Fruit fly (Drosophila melanogaster) Kc167 (cell line): ENCODE measurements around the gene strat.

ENCODE experiments used
- Myc ChIP-seq: fragments of >200 bp; optimal IDR thresholded peaks from 2 replicates; lab custom pipeline; 2017; ENCODE audit warnings: missing external identifiers
- Sin3A ChIP-seq: fragments of >200 bp; optimal IDR thresholded peaks from 2 replicates; lab custom pipeline; 2018; ENCODE audit warnings: missing external identifiers
- h ChIP-seq: fragments of >200 bp; optimal IDR thresholded peaks from 3 replicates; lab custom pipeline; 2018; ENCODE audit warnings: missing external identifiers
- insv ChIP-seq: fragments of >200 bp; optimal IDR thresholded peaks from 3 replicates; lab custom pipeline; 2018; ENCODE audit warnings: missing external identifiers
- psq ChIP-seq: fragments of >200 bp; optimal IDR thresholded peaks from 2 replicates; lab custom pipeline; 2017; ENCODE audit warnings: missing external identifiers
- ttk ChIP-seq: sonication (Bioruptor generic); optimal IDR thresholded peaks from 2 replicates; lab custom pipeline; 2017; ENCODE audit warnings: missing external identifiers

Gene strat

DNA sequence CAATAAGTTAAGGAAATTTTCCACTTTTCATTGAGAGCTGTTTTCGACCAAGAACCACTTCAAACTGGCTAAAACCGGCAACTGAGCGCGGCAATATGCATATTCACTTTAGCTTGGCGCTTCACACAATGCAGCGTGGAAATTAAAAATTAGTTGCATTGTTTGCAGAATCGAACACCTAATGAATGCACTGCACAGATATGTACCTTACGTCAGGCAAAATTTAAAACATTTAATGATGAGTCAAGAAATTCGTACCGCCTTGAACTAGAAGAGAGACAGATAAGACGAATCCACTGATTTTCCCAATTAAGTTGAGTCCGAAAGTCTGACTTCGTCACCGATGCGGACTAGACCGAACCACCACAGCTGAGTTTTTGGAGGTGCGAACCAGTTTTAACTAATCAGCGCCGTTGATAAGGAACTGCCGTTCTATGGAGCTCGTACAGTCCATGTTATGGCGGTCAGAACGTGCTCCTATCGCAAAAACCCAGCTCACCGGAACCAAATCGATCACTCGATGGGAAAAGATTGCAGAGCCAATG, 7.7 kb downstream of the strat start:
- TF ChIP-seq h (lab: Kevin White, UChicago): no peak
- TF ChIP-seq Sin3A (lab: Kevin White, UChicago): no peak
- no peak for TF ChIP-seq insv (lab: Kevin White, UChicago)
- TF ChIP-seq ttk (lab: Kevin White, UChicago): no peak
- no peak for TF ChIP-seq psq
- no peak for TF ChIP-seq Myc (lab: Kevin White, UChicago)

DNA sequence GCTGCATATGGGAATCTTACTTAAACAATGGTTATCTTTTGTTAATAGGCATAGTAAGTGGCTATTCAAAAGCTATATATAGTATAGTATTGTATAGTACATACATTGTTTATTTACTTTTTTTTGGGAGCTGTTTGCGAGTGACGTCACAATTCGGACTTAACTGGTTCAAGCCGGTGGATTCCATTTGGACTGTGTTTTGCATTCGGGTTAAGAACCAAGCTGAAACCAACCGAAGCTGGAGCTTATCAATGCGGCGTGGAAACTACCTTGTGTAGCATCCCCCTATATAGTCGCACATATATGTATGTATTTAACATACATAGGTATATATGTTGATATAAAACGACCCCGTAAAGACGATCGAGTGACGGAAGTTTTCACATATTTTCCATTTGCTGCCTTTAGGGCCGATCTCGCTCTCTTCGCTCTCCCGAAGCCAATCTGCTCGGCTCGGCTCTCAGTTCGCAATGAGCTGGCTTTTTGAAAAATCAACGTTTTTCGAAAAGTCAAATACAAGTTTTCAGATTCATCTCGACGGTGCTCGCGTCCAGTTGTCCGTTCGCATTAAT, 8.5 kb downstream of the strat start:
- TF ChIP-seq psq (no peak), Sin3A (lab: Kevin White, UChicago) (no peak), Myc (lab: Kevin White, UChicago) (no peak), h (lab: Kevin White, UChicago) (no peak), insv (lab: Kevin White, UChicago) (no peak), ttk (lab: Kevin White, UChicago) (no peak)

DNA sequence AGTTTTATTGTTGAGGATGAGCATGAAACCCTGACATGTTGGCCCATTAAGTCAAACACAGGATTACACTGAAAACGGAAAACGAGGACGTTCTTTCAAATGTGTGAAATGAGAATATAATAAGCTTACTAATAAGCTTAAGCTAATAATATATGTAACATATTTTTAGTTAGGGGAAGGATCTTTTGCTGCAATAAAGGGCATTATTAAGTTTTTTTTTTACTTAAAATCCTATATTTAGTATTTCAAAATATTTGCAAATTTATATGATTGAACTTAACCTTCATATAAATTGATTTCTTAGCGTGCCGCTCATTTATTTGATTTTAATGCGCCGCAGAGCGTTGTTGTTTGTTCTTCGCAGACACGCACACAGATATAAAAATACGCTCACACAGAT, 13.1 kb downstream of the strat start:
- TF ChIP-seq Sin3A (lab: Kevin White, UChicago): no peak
- TF ChIP-seq h (lab: Kevin White, UChicago): no peak
- no peak for TF ChIP-seq Myc (lab: Kevin White, UChicago)
- no peak for TF ChIP-seq psq
- TF ChIP-seq ttk (lab: Kevin White, UChicago): no peak
- no peak for TF ChIP-seq insv (lab: Kevin White, UChicago)

DNA sequence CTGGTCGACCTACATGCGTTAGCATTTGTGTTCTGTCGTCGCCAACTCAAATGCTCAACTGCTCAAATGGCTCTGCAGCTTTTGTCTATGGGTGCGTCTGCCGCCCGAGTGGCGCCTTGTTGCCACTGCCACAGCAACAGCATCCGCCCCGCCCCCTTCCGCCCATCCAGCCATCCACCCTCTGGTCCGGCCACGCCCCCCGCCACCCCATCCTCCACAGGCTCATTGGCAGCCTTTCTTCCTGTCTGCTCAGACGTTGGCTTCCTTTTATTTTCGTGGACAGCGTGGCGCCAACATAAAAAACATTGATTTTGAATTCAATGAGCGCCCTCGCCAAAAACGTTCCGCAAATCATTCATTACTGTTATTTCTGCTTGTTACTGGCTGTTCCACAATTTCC, 13.5 kb downstream of the strat start:
- TF ChIP-seq psq: no peak

DNA sequence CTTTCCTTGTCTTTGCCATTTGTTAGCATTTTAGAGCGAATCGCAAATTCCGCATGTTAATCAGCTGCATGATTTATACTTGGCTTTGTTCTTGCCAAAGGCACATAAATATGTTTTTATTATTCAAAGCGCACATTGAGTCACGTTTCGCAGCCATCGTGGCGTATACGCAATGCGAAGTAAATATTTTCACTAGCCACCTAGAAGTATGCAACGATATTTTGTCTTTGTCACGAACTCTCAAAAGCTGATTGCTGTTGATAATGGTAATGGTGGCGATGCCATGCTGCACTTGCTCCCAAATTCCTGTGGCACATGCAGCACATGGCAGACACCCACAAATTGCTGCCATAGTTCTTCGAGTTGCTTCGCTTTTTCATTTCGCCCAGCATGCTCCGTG, 14.6 kb downstream of the strat start:
- TF ChIP-seq Sin3A (lab: Kevin White, UChicago): no peak
- TF ChIP-seq insv (lab: Kevin White, UChicago): no peak
- TF ChIP-seq ttk (lab: Kevin White, UChicago): no peak
- no peak for TF ChIP-seq psq
- TF ChIP-seq h (lab: Kevin White, UChicago): no peak
- no peak for TF ChIP-seq Myc (lab: Kevin White, UChicago)

DNA sequence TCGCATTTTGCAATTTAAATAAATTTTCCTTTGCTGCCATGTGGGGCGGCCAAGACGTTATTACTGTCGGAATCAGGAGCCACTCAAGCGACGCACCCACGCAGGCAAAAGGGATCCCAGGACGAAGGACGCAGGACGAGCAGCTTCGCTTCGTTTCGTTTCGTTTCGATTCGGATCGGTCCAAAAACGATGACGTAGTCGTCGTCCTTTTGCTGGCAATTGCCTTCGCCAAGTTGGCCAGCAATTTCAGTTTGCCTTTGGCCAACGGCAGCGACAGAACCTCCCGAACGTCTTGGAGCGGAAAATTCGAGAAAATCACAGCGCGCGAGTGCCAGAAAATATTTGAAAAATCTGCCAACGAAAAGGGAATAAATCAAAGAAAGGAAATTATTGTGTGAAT, 17.9 kb downstream of the strat start, which contains the start of gene witty:
Gene witty, plus strand, starts transcription at position 249 of the 400 bp plus-strand sequence.
- TF ChIP-seq Myc (lab: Kevin White, UChicago) (no peak), h (lab: Kevin White, UChicago) (no peak), insv (lab: Kevin White, UChicago) (no peak), ttk (lab: Kevin White, UChicago) (no peak), psq (no peak), Sin3A (lab: Kevin White, UChicago) (no peak)

DNA sequence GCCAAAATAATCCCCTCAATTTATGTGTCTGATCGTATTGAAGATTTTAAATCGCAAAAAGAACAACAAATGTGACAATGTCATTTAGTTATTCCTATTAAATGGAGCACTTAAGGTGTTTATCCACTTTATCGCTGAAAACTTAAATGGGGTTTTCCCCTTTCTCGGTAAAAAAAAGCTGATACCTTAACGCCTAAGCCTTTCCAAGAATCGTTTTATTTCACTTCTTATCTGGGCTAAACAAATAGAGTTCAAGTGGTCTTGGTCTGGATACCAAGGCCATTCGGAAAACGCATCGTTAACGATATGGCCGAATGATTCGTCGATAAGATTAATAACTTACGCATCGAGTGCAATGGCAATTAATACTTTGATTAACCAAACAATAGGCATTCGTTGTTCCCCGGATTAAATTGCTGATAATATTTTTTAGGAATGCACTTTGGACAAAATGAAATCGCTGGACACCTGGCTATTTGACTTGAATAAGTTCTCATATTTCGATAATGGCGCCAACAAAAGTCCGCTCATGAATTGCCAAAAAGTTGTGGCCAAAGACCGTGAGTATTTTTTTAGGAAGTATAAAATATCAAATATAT, 19.7 kb downstream of the strat start:
- TF ChIP-seq insv (lab: Kevin White, UChicago) (no peak), Sin3A (lab: Kevin White, UChicago) (no peak), psq (no peak), h (lab: Kevin White, UChicago) (no peak), Myc (lab: Kevin White, UChicago) (no peak), ttk (lab: Kevin White, UChicago) (no peak)

DNA sequence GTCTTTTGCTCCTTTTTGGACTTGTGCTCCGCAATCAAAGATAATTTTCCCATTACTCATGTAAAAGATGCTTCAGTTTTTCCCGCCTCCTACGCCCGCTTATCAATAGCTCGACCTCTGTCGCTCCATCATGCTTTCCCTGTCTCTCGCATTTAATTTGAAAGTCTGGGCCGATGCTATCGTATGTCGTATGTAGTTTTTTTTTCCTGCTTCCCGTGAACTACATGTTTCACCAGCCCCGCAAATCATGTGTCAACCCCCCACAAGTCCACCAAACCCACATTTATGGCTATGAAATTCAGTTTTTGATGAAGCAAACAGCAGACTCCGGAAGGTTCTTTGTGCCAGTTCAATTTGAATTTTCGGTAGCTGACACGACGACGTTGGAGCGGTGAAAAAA, 22.3 kb downstream of the strat start, which contains the start of gene CG14273:
Gene CG14273, plus strand, starts transcription at position 301 of the 400 bp plus-strand sequence.
- TF ChIP-seq h (lab: Kevin White, UChicago): no peak
- TF ChIP-seq psq: no peak
- TF ChIP-seq insv (lab: Kevin White, UChicago): no peak
- TF ChIP-seq Myc (lab: Kevin White, UChicago): no peak
- TF ChIP-seq ttk (lab: Kevin White, UChicago): no peak
- TF ChIP-seq Sin3A (lab: Kevin White, UChicago): no peak

DNA sequence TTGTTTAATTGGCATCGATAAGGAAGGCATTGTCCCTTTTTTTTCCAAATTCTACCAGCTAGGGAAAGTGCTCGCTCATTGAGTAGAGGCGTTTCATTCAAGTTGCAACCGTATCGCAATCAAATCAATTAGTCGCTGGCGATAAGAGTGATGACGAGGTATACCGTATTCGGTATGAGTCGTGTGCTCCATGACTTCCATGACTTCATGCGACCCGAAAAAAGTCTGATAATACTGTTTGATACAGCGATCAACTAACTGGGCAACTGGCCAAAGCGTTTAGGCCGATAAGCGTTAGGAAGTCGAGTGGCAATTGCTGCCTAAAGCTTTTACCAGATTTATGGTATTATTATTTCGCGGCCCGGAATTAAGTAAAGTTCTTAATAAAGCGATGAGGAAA, 24.4 kb downstream of the strat start:
- no peak for TF ChIP-seq h (lab: Kevin White, UChicago)
- no peak for TF ChIP-seq ttk (lab: Kevin White, UChicago)
- no peak for TF ChIP-seq Sin3A (lab: Kevin White, UChicago)
- TF ChIP-seq Myc (lab: Kevin White, UChicago): no peak
- TF ChIP-seq psq: no peak
- TF ChIP-seq insv (lab: Kevin White, UChicago): no peak

DNA sequence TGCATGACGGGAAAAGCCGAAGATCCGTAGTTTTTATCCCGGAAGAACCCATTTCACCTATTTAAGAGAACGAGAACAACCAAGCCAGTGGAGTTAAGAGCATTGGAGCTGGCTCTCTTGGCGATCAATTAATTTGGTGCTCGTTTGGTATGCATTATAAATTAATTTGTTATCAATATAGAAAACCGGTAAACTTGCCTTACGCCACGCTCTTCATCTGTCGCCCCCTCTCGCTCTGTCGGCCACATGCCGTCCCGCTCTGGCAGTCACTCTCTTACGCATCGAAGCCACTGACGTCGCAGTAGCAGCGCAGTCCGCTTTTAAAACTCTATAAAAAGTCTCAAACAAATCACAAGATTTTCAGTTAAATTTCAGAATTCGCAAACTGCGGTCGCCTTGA, 26.1 kb downstream of the strat start, which contains the start of gene CG7778:
Gene CG7778, plus strand, starts transcription at position 361 of the 400 bp plus-strand sequence.
- TF ChIP-seq Sin3A (lab: Kevin White, UChicago) (no peak), psq (no peak)

DNA sequence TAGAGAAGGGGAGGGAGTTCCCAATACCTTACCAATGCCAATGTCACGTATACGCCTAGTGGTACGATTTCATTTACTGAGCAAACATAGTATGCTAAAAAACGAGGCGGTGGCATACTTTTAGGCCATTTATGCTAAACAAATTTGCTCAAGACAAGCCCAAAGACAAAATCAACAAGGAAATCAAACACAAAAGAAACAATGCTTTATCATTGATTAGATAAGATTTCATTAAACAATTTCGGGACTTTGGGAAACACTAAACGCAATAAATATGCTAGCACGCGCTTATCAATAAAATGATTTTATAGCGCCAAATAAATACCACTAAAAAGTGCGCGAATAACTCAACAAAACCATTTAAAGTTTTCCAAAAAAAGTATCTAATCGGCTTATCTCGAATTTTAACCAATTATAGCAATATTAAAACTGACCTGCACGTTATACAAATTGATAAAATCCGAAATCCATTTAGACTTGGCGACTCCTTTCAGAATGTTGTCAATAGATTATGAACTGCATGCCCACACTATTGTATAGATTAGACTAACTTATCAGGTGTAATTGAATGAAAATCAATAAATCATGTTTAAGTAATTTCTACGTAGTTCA, 30.5 kb downstream of the strat start:
- TF ChIP-seq ttk (lab: Kevin White, UChicago): no peak
- no peak for TF ChIP-seq psq
- no peak for TF ChIP-seq Myc (lab: Kevin White, UChicago)
- no peak for TF ChIP-seq Sin3A (lab: Kevin White, UChicago)
- no peak for TF ChIP-seq insv (lab: Kevin White, UChicago)
- TF ChIP-seq h (lab: Kevin White, UChicago): no peak

DNA sequence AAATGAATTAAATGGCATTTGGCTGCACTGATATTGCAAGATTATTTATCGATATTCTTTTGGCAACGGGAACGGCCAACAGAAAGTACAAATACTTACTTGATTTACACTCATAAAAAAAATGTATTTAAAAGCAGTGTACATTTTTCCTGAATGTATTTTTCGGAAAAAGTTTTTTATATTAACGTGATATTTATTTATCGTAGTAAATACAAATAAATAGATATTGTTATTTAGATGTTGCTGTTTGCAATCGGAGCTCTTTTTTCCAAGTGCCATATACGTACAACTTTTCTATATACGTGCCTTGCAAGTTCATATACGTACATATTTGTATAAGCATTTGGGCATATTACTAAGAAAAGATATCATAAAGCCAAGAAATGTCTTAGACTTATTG, 31.2 kb downstream of the strat start:
- no peak for TF ChIP-seq psq
- TF ChIP-seq Myc (lab: Kevin White, UChicago): no peak
